Fruit fly (Drosophila melanogaster): ENCODE results near the gene tfc.

tfc gene

dm6 chr3L:1307005-1307632, 50.9 kb downstream of the tfc start, which contains the start of the genes Ctr9 and Nt5a (continued):
- TF ChIP-seq Stat92E (GFP tag; optimal IDR thresholded peaks at IDR 0.05) (peak in 1 of 3 experiments; percentile 29), CG32532 (GFP tag; IDR thresholded peaks at IDR 0.05) (peak; percentile 65), Atf3 (GFP tag; optimal IDR thresholded peaks at IDR 0.05) (peak; percentile 41), repo (GFP tag; optimal IDR thresholded peaks at IDR 0.05) (peak; percentile 40), NC2β (GFP tag; optimal IDR thresholded peaks at IDR 0.05) (peak; percentile 15), CG15011 (GFP tag; optimal IDR thresholded peaks at IDR 0.05) (no peak), Usf (GFP tag; optimal IDR thresholded peaks at IDR 0.05) (no peak), CG4854 (GFP tag; optimal IDR thresholded peaks at IDR 0.05) (peak; percentile 18), CG18764 (GFP tag; optimal IDR thresholded peaks at IDR 0.05) (no peak), gcm (GFP tag; optimal IDR thresholded peaks at IDR 0.05) (no peak), CG12744 (GFP tag; optimal IDR thresholded peaks at IDR 0.05) (peak; percentile 61), Hmx (GFP tag; optimal IDR thresholded peaks at IDR 0.05) (no peak), Mes4 (GFP tag; optimal IDR thresholded peaks at IDR 0.05) (no peak), HLH54F (GFP tag; optimal IDR thresholded peaks at IDR 0.05) (peak; percentile 65), CG4424 (GFP tag; optimal IDR thresholded peaks at IDR 0.05) (peak; percentile 5), HmgZ (tag; optimal IDR thresholded peaks at IDR 0.05) (peak; percentile 88), ranshi (GFP tag; IDR thresholded peaks at IDR 0.05) (peak; percentile 46; the same call in 1 of the 2 replicates), corto (GFP tag; optimal IDR thresholded peaks at IDR 0.05) (no peak), nerfin-1 (tag; optimal IDR thresholded peaks at IDR 0.05) (peak; percentile 69), Fer3 (tag; optimal IDR thresholded peaks at IDR 0.05) (peak; percentile 36), CG2889 (GFP tag; IDR thresholded peaks at IDR 0.05) (peak; percentile 34; the same call in 1 of the 3 replicates), CG33213 (GFP tag; optimal IDR thresholded peaks at IDR 0.05) (peak; percentile 43), Gug (GFP tag; IDR thresholded peaks at IDR 0.05) (peak; percentile 41; the same call in 1 of the 4 replicates), dan (GFP tag; IDR thresholded peaks at IDR 0.05) (no peak), Med (GFP tag) (peak; percentile 96), ken (GFP tag; IDR thresholded peaks at IDR 0.05) (0 out of 3 replicates have a peak, but pooled peaks have one; percentile 56), grn (GFP tag; optimal IDR thresholded peaks at IDR 0.05) (peak; percentile 41), CG3995 (GFP tag; optimal IDR thresholded peaks at IDR 0.05) (peak; percentile 42), CG31388 (GFP tag; optimal IDR thresholded peaks at IDR 0.05) (no peak), hkb (optimal IDR thresholded peaks at IDR 0.05) (peak; percentile 24), hkb (GFP tag; IDR thresholded peaks at IDR 0.05) (peak; percentile 36; the same call in 1 of the 2 replicates), CG10267 (tag; optimal IDR thresholded peaks at IDR 0.05) (peak; percentile 61), CG9876 (GFP tag; optimal IDR thresholded peaks at IDR 0.05) (peak; percentile 44), CG9727 (GFP tag; optimal IDR thresholded peaks at IDR 0.05) (no peak), bsh (GFP tag; optimal IDR thresholded peaks at IDR 0.05) (peak in 1 of 2 experiments; percentile 26), rib (GFP tag; IDR thresholded peaks at IDR 0.05) (peak; percentile 61; the same call in 1 of the 2 replicates), CG15601 (tag; optimal IDR thresholded peaks at IDR 0.05) (peak; percentile 62), Doc2 (GFP tag; IDR thresholded peaks at IDR 0.05) (no peak), CG16863 (GFP tag; optimal IDR thresholded peaks at IDR 0.05) (peak; percentile 27), Chrac-16 (GFP tag; optimal IDR thresholded peaks at IDR 0.05) (peak; percentile 59), CG10366 (GFP tag; IDR thresholded peaks at IDR 0.05) (no peak; the same call in 1 of the 2 replicates), Dip3 (GFP tag; optimal IDR thresholded peaks at IDR 0.05) (peak; percentile 46), eyg (GFP tag; optimal IDR thresholded peaks at IDR 0.05) (peak; percentile 26), CG14667 (GFP tag; IDR thresholded peaks at IDR 0.05) (no peak), Fer1 (GFP tag; optimal IDR thresholded peaks at IDR 0.05) (peak; percentile 52), ssp (GFP tag; IDR thresholded peaks at IDR 0.05) (peak; percentile 73), p53 (GFP tag; optimal IDR thresholded peaks at IDR 0.05) (peak; percentile 49), Abd-B (GFP tag; optimal IDR thresholded peaks at IDR 0.05) (peak; percentile 53), CG8944 (GFP tag; optimal IDR thresholded peaks at IDR 0.05) (peak; percentile 15), CG8281 (tag; optimal IDR thresholded peaks at IDR 0.05) (no peak), CrebB (tag; optimal IDR thresholded peaks at IDR 0.05) (peak; percentile 48)

Data from whole organism, embryonic.